Worm (Caenorhabditis elegans) whole organism, L4 larva: ENCODE results near the gene aldo-2.

ENCODE experiments used
- F10B5.3 ChIP-seq: sonication (generic microtip); optimal IDR thresholded peaks from 2 replicates; lab custom pipeline; 2016; ENCODE audit warnings: mild to moderate bottlenecking, missing genetic modification characterization, missing compliant biosample characterization
- F44E2.7 ChIP-seq: fragments of 200-800 bp; sonication (Bioruptor generic); IDR thresholded peaks from 2 replicates; pipeline ENCODE4 v2.1.2; 2022; ENCODE audit warnings: missing genetic modification characterization, missing compliant biosample characterization
- F49E8.2 ChIP-seq: sonication (generic microtip); optimal IDR thresholded peaks from 2 replicates; lab custom pipeline; 2016; ENCODE audit warnings: missing compliant biosample characterization, mild to moderate bottlenecking, missing genetic modification characterization, borderline replicate concordance
- T26A8.4 ChIP-seq: fragments of 200-800 bp; sonication (Bioruptor generic); IDR thresholded peaks from 2 replicates; pipeline ENCODE4 v1.3.6; 2022; ENCODE audit warnings: missing genetic modification characterization, missing compliant biosample characterization
- Y105C5A.15 ChIP-seq: fragments of 200-800 bp; sonication (Bioruptor generic); IDR thresholded peaks from 2 replicates; pipeline ENCODE4 v1.3.6; 2022; ENCODE audit warnings: missing genetic modification characterization, missing compliant biosample characterization
- Y75B8A.6 ChIP-seq: fragments of 200-800 bp; sonication (Bioruptor generic); IDR thresholded peaks from 2 replicates; pipeline ENCODE4 v1.3.6; 2022; ENCODE audit warnings: missing genetic modification reagents, missing genetic modification characterization, missing compliant biosample characterization
- ZK546.5 ChIP-seq, 2 experiments: sonication (generic microtip); optimal IDR thresholded peaks; 2 replicates each; lab custom pipeline; 2017; ENCODE audit warnings: missing biosample characterization in 2 of 2, missing genetic modification characterization in 2 of 2
- aly-2 ChIP-seq: sonication (generic microtip); optimal IDR thresholded peaks from 2 replicates; lab custom pipeline; 2018; ENCODE audit warnings: missing biosample characterization, missing genetic modification characterization
- ceh-20 ChIP-seq: fragments of 200-800 bp; sonication (Bioruptor generic); IDR thresholded peaks from 2 replicates; pipeline ENCODE4 v1.3.6; 2022; ENCODE audit warnings: missing genetic modification reagents, missing genetic modification characterization, missing compliant biosample characterization
- ceh-28 ChIP-seq: fragments of 150-350 bp; optimal IDR thresholded peaks from 2 replicates; lab custom pipeline; 2014; ENCODE audit warnings: missing biosample characterization, missing genetic modification reagents, missing genetic modification characterization
- ceh-32 ChIP-seq: sonication (generic microtip); optimal IDR thresholded peaks from 2 replicates; lab custom pipeline; 2016; ENCODE audit warnings: mild to moderate bottlenecking, missing genetic modification characterization, missing compliant biosample characterization; ENCODE audit not compliant: poor library complexity
- ceh-44 ChIP-seq: fragments of 200-800 bp; sonication (Bioruptor generic); IDR thresholded peaks from 2 replicates; pipeline ENCODE4 v1.3.6; 2022; ENCODE audit warnings: missing genetic modification reagents, missing genetic modification characterization, missing compliant biosample characterization
- ceh-62 ChIP-seq: sonication (generic microtip); optimal IDR thresholded peaks from 2 replicates; lab custom pipeline; 2017; ENCODE audit warnings: missing biosample characterization, missing genetic modification characterization
- ctbp-1 ChIP-seq: fragments of 200-800 bp; sonication (Bioruptor generic); IDR thresholded peaks from 2 replicates; pipeline ENCODE4 v1.3.6; 2022; ENCODE audit warnings: missing genetic modification reagents, missing genetic modification characterization, missing compliant biosample characterization
- daf-12 ChIP-seq: fragments of 150-350 bp; optimal IDR thresholded peaks from 2 replicates; lab custom pipeline; 2014; ENCODE audit warnings: missing biosample characterization, missing genetic modification reagents, missing genetic modification characterization
- daf-16 ChIP-seq, 3 experiments: sonication (generic microtip); optimal IDR thresholded peaks; 2 replicates each; lab custom pipeline; 2016 to 2017; ENCODE audit warnings: missing genetic modification characterization in 3 of 3, missing genetic modification reagents in 3 of 3, mild to moderate bottlenecking in 2 of 3, missing compliant biosample characterization in 2 of 3, missing biosample characterization in 1 of 3, moderate library complexity in 1 of 3
- dmd-8 ChIP-seq: fragments of 200-800 bp; sonication (Bioruptor generic); IDR thresholded peaks from 2 replicates; pipeline ENCODE4 v1.3.6; 2022; ENCODE audit warnings: missing genetic modification characterization, missing compliant biosample characterization
- duxl-1 ChIP-seq: sonication (generic microtip); optimal IDR thresholded peaks from 2 replicates; lab custom pipeline; 2016; ENCODE audit warnings: mild to moderate bottlenecking, missing genetic modification characterization, moderate library complexity, missing compliant biosample characterization; ENCODE audit not compliant: poor library complexity
- dve-1 ChIP-seq: sonication (generic microtip); optimal IDR thresholded peaks from 2 replicates; lab custom pipeline; 2017; ENCODE audit warnings: antibody characterized with exemption, mild to moderate bottlenecking, missing genetic modification characterization, missing compliant biosample characterization; ENCODE audit not compliant: insufficient read depth
- fkh-10 ChIP-seq: fragments of 150-350 bp; optimal IDR thresholded peaks from 2 replicates; lab custom pipeline; 2014; ENCODE audit warnings: missing biosample characterization, missing genetic modification reagents, missing genetic modification characterization
- hif-1 ChIP-seq, 2 experiments: sonication (generic microtip); optimal IDR thresholded peaks; 2 replicates each; lab custom pipeline; 2016 to 2017; ENCODE audit warnings: missing compliant biosample characterization in 2 of 2, missing genetic modification characterization in 2 of 2, missing genetic modification reagents in 2 of 2, missing genotype in 2 of 2, mild to moderate bottlenecking in 1 of 2
- hlh-11 ChIP-seq: fragments of 200-800 bp; sonication (Bioruptor generic); optimal IDR thresholded peaks from 2 replicates; lab custom pipeline; 2018; ENCODE audit warnings: mild to moderate bottlenecking, missing genetic modification characterization, missing compliant biosample characterization
- hlh-30 ChIP-seq: sonication (generic microtip); optimal IDR thresholded peaks from 2 replicates; lab custom pipeline; 2017; ENCODE audit warnings: antibody characterized with exemption, mild to moderate bottlenecking, missing genetic modification characterization, missing compliant biosample characterization; ENCODE audit not compliant: insufficient read depth
- hmg-1.1 ChIP-seq: fragments of 200-800 bp; sonication (Bioruptor generic); IDR thresholded peaks from 2 replicates; pipeline ENCODE4 v1.3.6; 2022; ENCODE audit warnings: missing genetic modification reagents, missing genetic modification characterization, missing compliant biosample characterization
- lin-38 ChIP-seq: fragments of 200-800 bp; sonication (Bioruptor generic); IDR thresholded peaks from 2 replicates; pipeline ENCODE4 v1.3.6; 2022; ENCODE audit warnings: missing genetic modification reagents, missing genetic modification characterization, missing compliant biosample characterization
- lin-39 ChIP-seq: fragments of 150-350 bp; optimal IDR thresholded peaks from 2 replicates; lab custom pipeline; 2014; ENCODE audit warnings: missing biosample characterization, missing genetic modification reagents, missing genetic modification characterization
- lir-3 ChIP-seq: sonication (generic microtip); optimal IDR thresholded peaks from 2 replicates; lab custom pipeline; 2016; ENCODE audit warnings: mild to moderate bottlenecking, missing genetic modification characterization, missing compliant biosample characterization
- lsy-2 ChIP-seq, 2 experiments: fragments of 150-350 bp in 1 of 2; sonication (generic microtip) in 1 of 2; optimal IDR thresholded peaks; 2 replicates each; lab custom pipeline; 2014 to 2017; ENCODE audit warnings: missing biosample characterization in 2 of 2, missing genetic modification characterization in 2 of 2
- madf-5 ChIP-seq, 2 experiments: fragments of 200-800 bp; sonication (Bioruptor generic); IDR thresholded peaks; 2 replicates each; pipeline ENCODE4 v1.3.6; 2022; ENCODE audit warnings: missing compliant biosample characterization in 2 of 2, missing genetic modification characterization in 2 of 2
- mdt-29 ChIP-seq: fragments of 200-800 bp; sonication (Bioruptor generic); IDR thresholded peaks from 2 replicates; pipeline ENCODE4 v1.3.6; 2022; ENCODE audit warnings: missing genetic modification reagents, missing genetic modification characterization, missing compliant biosample characterization
- mep-1 ChIP-seq: fragments of 150-350 bp; sonication (generic microtip); optimal IDR thresholded peaks from 3 replicates; lab custom pipeline; 2014; ENCODE audit warnings: missing biosample characterization, missing genetic modification characterization
- mes-2 ChIP-seq: sonication (generic microtip); optimal IDR thresholded peaks from 2 replicates; lab custom pipeline; 2016; ENCODE audit warnings: missing genotype, mild to moderate bottlenecking, missing genetic modification characterization, missing compliant biosample characterization; ENCODE audit not compliant: poor library complexity, severe bottlenecking
- nhr-102 ChIP-seq: sonication (generic microtip); optimal IDR thresholded peaks from 2 replicates; lab custom pipeline; 2016; ENCODE audit warnings: mild to moderate bottlenecking, missing genetic modification characterization, moderate library complexity, missing compliant biosample characterization
- nhr-11 ChIP-seq: fragments of 150-350 bp; optimal IDR thresholded peaks from 2 replicates; lab custom pipeline; 2014; ENCODE audit warnings: missing biosample characterization, missing genetic modification characterization
- nhr-237 ChIP-seq: sonication (generic microtip); optimal IDR thresholded peaks from 2 replicates; lab custom pipeline; 2017; ENCODE audit warnings: missing biosample characterization, missing genetic modification characterization
- nhr-48 ChIP-seq: sonication (generic microtip); optimal IDR thresholded peaks from 2 replicates; lab custom pipeline; 2016; ENCODE audit warnings: mild to moderate bottlenecking, missing genetic modification characterization, missing compliant biosample characterization
- nhr-6 ChIP-seq: fragments of 150-350 bp; optimal IDR thresholded peaks from 2 replicates; lab custom pipeline; 2014; ENCODE audit warnings: missing biosample characterization, missing genetic modification characterization
- php-3 ChIP-seq: fragments of 200-800 bp; sonication (Bioruptor generic); IDR thresholded peaks from 2 replicates; pipeline ENCODE4 v1.3.6; 2022; ENCODE audit warnings: missing genetic modification reagents, missing genetic modification characterization, missing compliant biosample characterization
- saeg-2 ChIP-seq: fragments of 200-800 bp; sonication (Bioruptor generic); IDR thresholded peaks from 2 replicates; pipeline ENCODE4 v1.3.6; 2022; ENCODE audit warnings: missing genetic modification reagents, missing genetic modification characterization, missing compliant biosample characterization
- sdz-12 ChIP-seq: fragments of 200-800 bp; sonication (Bioruptor generic); optimal IDR thresholded peaks from 2 replicates; lab custom pipeline; 2018; ENCODE audit warnings: mild to moderate bottlenecking, missing genetic modification characterization, missing compliant biosample characterization
- set-16 ChIP-seq: fragments of 200-800 bp; sonication (Bioruptor generic); IDR thresholded peaks from 2 replicates; pipeline ENCODE4 v1.3.6; 2022; ENCODE audit warnings: missing genetic modification reagents, missing genetic modification characterization, missing compliant biosample characterization
- skn-1 ChIP-seq: fragments of 150-350 bp; optimal IDR thresholded peaks from 2 replicates; lab custom pipeline; 2014; ENCODE audit warnings: missing biosample characterization, missing genetic modification characterization
- snpc-1.2 ChIP-seq: fragments of 200-800 bp; sonication (Bioruptor generic); IDR thresholded peaks from 2 replicates; pipeline ENCODE4 v1.3.6; 2022; ENCODE audit warnings: missing genetic modification reagents, missing genetic modification characterization, missing compliant biosample characterization
- snpc-4 ChIP-seq: fragments of 150-350 bp; optimal IDR thresholded peaks from 2 replicates; lab custom pipeline; 2014; ENCODE audit warnings: missing biosample characterization, missing genetic modification characterization
- zip-11 ChIP-seq: fragments of 200-800 bp; sonication (Bioruptor generic); IDR thresholded peaks from 2 replicates; pipeline ENCODE4 v1.3.6; 2022; ENCODE audit warnings: missing genetic modification characterization, missing compliant biosample characterization

Gene aldo-2

ce11 chrIII:5914717-5915116, 38.3 kb upstream of the aldo-2 start (continued):
- TF ChIP-seq aly-2 (no peak), dmd-8 (GFP tag; lab: Robert Waterston, UW) (no peak), lir-3 (tag; lab: Kevin White, UChicago) (no peak), daf-12 (tag; lab: Kevin White, UChicago) (no peak), saeg-2 (no peak), ceh-62 (tag; lab: Kevin White, UChicago) (no peak), fkh-10 (no peak), Y105C5A.15 (no peak), hlh-11 (tag; lab: Kevin White, UChicago) (peak; percentile 79), zip-11 (GFP tag; lab: Robert Waterston, UW) (no peak), madf-5 (GFP tag; IDR thresholded peaks at IDR 0.05; lab: Robert Waterston, UW) (no peak), nhr-237 (tag; lab: Kevin White, UChicago) (no peak), ctbp-1 (GFP tag; lab: Robert Waterston, UW) (no peak), F44E2.7 (GFP tag; lab: Robert Waterston, UW) (no peak), nhr-6 (tag; lab: Kevin White, UChicago) (no peak), snpc-4 (no peak), set-16 (no peak), mdt-29 (no peak), nhr-102 (no peak), dve-1 (tag; lab: Kevin White, UChicago) (peak; percentile 79), snpc-1.2 (no peak), ceh-44 (GFP tag; lab: Robert Waterston, UW) (no peak)
- TF ChIP-seq, all 104 proteins: peak for 19

DNA sequence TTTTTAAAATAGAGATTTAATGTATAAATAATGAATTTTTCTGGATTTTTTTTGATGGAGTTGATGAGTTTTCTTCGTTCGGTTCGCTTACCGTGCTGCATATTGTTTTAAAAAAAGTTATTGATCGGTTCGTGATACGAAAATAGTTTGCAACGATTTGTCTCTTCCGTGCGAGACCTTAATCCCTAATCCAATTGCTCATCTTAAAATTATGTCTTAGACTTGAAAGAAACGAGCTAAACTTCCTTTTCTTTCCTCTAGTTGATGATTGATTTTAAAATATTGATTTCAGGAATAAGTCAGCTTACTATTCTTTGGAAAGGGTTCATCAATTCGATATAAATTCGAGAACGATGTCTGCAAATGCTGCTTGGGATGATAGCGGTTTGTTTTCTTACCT, 32.0 kb upstream of the aldo-2 start, which contains the start of gene C28H8.3:
TSS of gene C28H8.3 (plus strand) at position 293 of the 400 bp plus-strand sequence.
- TF ChIP-seq lin-38 (GFP tag; lab: Robert Waterston, UW) (peak; percentile 53), php-3 (GFP tag; lab: Robert Waterston, UW) (no peak), daf-16 (GFP tag; optimal IDR thresholded peaks at IDR 0.05; lab: Kevin White, UChicago) (peak in 1 of 2 experiments; percentile 3), daf-16 (tag; optimal IDR thresholded peaks at IDR 0.05; lab: Kevin White, UChicago) (peak; percentile 3), fkh-10 (no peak)

DNA sequence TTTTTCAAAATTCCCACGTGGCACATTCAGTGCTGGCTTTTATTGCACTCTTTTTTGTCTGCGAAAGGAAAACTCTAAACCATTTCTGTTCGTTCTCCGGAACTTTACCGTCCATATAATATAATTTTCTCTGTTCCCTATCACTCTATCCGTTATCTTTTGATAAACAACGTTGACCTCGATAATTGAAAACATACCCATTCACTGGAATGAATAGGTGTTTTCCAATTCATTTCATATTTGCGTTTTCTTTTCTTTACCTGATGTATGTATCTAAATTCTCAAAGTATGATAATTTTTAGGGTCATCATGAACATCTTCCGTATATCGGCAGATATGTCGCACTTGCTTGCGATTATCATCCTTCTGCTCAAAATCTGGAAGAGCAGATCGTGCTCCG, 30.3 kb upstream of the aldo-2 start, which contains the start of gene erd-2.2:
TSS of gene erd-2.2 (plus strand) at position 301 of the 400 bp plus-strand sequence.
- no peak for TF ChIP-seq daf-16 (GFP tag; optimal IDR thresholded peaks at IDR 0.05; lab: Kevin White, UChicago)
- TF ChIP-seq daf-16 (tag; optimal IDR thresholded peaks at IDR 0.05; lab: Kevin White, UChicago), result peak; percentile 62
- no peak for TF ChIP-seq F10B5.3 (tag; lab: Kevin White, UChicago)

DNA sequence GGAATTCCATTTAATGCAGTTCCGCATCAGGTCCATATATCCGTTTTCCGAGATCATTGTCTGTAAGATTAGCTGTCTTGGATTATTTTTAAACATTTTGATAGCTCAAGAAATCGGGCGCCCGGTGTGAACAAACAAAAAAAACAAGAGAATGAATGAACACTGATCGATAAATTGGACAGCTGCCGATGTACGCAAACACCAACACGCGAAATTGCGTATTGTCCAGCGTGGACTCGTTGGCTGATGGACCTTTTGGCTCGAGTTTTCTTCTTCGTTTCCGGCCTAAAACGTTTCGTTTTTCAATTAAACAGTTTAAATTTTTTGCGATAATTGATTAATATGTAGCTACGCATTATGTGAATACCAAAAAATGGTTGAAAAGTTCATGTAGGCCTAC, 29.6 kb upstream of the aldo-2 start, which contains the start of gene dpff-1:
TSS of gene dpff-1 (minus strand) at position 288 of the 400 bp plus-strand sequence.
- TF ChIP-seq T26A8.4 (no peak), ceh-32 (tag; lab: Kevin White, UChicago) (no peak), hmg-1.1 (GFP tag; lab: Robert Waterston, UW) (peak; percentile 39; the same call in 1 of the 2 replicates), lsy-2 (tag; optimal IDR thresholded peaks at IDR 0.05; lab: Kevin White, UChicago) (peak in 1 of 2 experiments; percentile 43), hlh-30 (peak; percentile 16), duxl-1 (tag; lab: Kevin White, UChicago) (no peak), sdz-12 (GFP tag; lab: Kevin White, UChicago) (no peak), mes-2 (tag; lab: Kevin White, UChicago) (peak; percentile 64), hif-1 (tag; optimal IDR thresholded peaks at IDR 0.05; lab: Kevin White, UChicago) (no peak), lin-39 (tag; lab: Kevin White, UChicago) (no peak), mep-1 (tag; lab: Kevin White, UChicago) (peak; percentile 12), dve-1 (tag; lab: Kevin White, UChicago) (peak; percentile 30), ZK546.5 (tag; optimal IDR thresholded peaks at IDR 0.05; lab: Kevin White, UChicago) (no peak), snpc-4 (no peak), ceh-44 (GFP tag; lab: Robert Waterston, UW) (no peak), nhr-48 (tag; lab: Kevin White, UChicago) (no peak), lin-38 (GFP tag; lab: Robert Waterston, UW) (no peak), Y75B8A.6 (GFP tag; lab: Robert Waterston, UW) (no peak), hlh-11 (tag; lab: Kevin White, UChicago) (peak; percentile 12), ceh-28 (tag; lab: Kevin White, UChicago) (no peak), madf-5 (GFP tag; IDR thresholded peaks at IDR 0.05; lab: Robert Waterston, UW) (no peak), ceh-20 (GFP tag; lab: Robert Waterston, UW) (no peak), skn-1 (tag; lab: Kevin White, UChicago) (no peak), F49E8.2 (no peak), nhr-11 (tag; lab: Kevin White, UChicago) (no peak)
